In genomic region chrIII:2679362-2679761, ce11 we compare ENCODE assay signal across 3 worm cellular contexts.
A peak's percentile ranks its signal among the peaks of the same experiment; 100 is the strongest.
TF ChIP-seq lines count a peak whose summit lies in the region.

No protein-coding gene starts in this region.

TF ChIP-seq in whole organism, L4 larva, 104 proteins besides CTCF, POLR2A, EP300 and RAD21:
- TF ChIP-seq daf-19 (GFP tag; conservative IDR thresholded peaks at IDR 0.05; lab: Robert Waterston, UW) (no peak), aly-2 (tag; optimal IDR thresholded peaks at IDR 0.05; lab: Kevin White, UChicago) (no peak), set-16 (GFP tag; IDR thresholded peaks at IDR 0.05; lab: Robert Waterston, UW) (peak; percentile 85), F26F4.8 (GFP tag; conservative IDR thresholded peaks at IDR 0.05; lab: Robert Waterston, UW) (peak; percentile 37; the same call in 1 of the 2 replicates), nhr-6 (tag; optimal IDR thresholded peaks at IDR 0.05; lab: Kevin White, UChicago) (no peak), ZK337.2 (GFP tag; IDR thresholded peaks at IDR 0.05; lab: Robert Waterston, UW) (no peak), lin-29 (GFP tag; IDR thresholded peaks at IDR 0.05; lab: Robert Waterston, UW) (no peak), madf-9 (GFP tag; conservative IDR thresholded peaks at IDR 0.05; lab: Robert Waterston, UW) (no peak)

TF ChIP-seq in whole organism, mixed stage, embryonic, 35 proteins besides CTCF, POLR2A, EP300 and RAD21:
- no peak for TF ChIP-seq M03D4.4 (tag; optimal IDR thresholded peaks at IDR 0.05; lab: Kevin White, UChicago)
- peak; percentile 22 for TF ChIP-seq ceh-83 (GFP tag; optimal IDR thresholded peaks at IDR 0.05; lab: Kevin White, UChicago)
- TF ChIP-seq unc-62 (GFP tag; optimal IDR thresholded peaks at IDR 0.05; lab: Kevin White, UChicago), result no peak
- no peak for TF ChIP-seq pha-4 (tag; optimal IDR thresholded peaks at IDR 0.05; lab: Kevin White, UChicago)
- TF ChIP-seq lin-32 (GFP tag; optimal IDR thresholded peaks at IDR 0.05; lab: Kevin White, UChicago), result no peak
- TF ChIP-seq zip-8 (tag; optimal IDR thresholded peaks at IDR 0.05; lab: Kevin White, UChicago), result no peak
- TF ChIP-seq hlh-1 (tag; optimal IDR thresholded peaks at IDR 0.05; lab: Kevin White, UChicago), result no peak
- no peak for TF ChIP-seq bed-3 (GFP tag; optimal IDR thresholded peaks at IDR 0.05; lab: Kevin White, UChicago)

TF ChIP-seq in whole organism, young adult, 124 proteins besides CTCF, POLR2A, EP300 and RAD21:
- TF ChIP-seq rec-8 (tag; optimal IDR thresholded peaks at IDR 0.05; lab: Kevin White, UChicago) (no peak), sea-2 (GFP tag; IDR thresholded peaks at IDR 0.05; lab: Robert Waterston, UW) (no peak), lsy-27 (tag; optimal IDR thresholded peaks at IDR 0.05; lab: Kevin White, UChicago; ENCODE audit: borderline replicate concordance, insufficient read depth) (no peak), K11D2.4 (GFP tag; IDR thresholded peaks at IDR 0.05; lab: Robert Waterston, UW) (0 out of 2 replicates have a peak, but pooled peaks have one; percentile 24), ceh-27 (GFP tag; optimal IDR thresholded peaks at IDR 0.05; lab: Kevin White, UChicago) (no peak), tlf-1 (GFP tag; optimal IDR thresholded peaks at IDR 0.05; lab: Kevin White, UChicago) (no peak), F23B12.7 (tag; optimal IDR thresholded peaks at IDR 0.05; lab: Kevin White, UChicago; ENCODE audit: insufficient read depth) (no peak), F57C9.4 (tag; optimal IDR thresholded peaks at IDR 0.05; lab: Kevin White, UChicago) (no peak), mxl-1 (tag; optimal IDR thresholded peaks at IDR 0.05; lab: Kevin White, UChicago) (no peak), T07F8.4 (tag; optimal IDR thresholded peaks at IDR 0.05; lab: Kevin White, UChicago) (no peak), him-1 (tag; optimal IDR thresholded peaks at IDR 0.05; lab: Kevin White, UChicago) (no peak), cebp-2 (GFP tag; IDR thresholded peaks at IDR 0.05; lab: Robert Waterston, UW) (no peak), ekl-4 (GFP tag; IDR thresholded peaks at IDR 0.05; lab: Robert Waterston, UW) (no peak), lin-26 (GFP tag; IDR thresholded peaks at IDR 0.05; lab: Robert Waterston, UW) (0 out of 2 replicates have a peak, but pooled peaks have one; percentile 50), zfh-2 (GFP tag; conservative IDR thresholded peaks at IDR 0.05; lab: Robert Waterston, UW) (peak; percentile 71; the same call in 1 of the 2 replicates), B0019.2 (GFP tag; conservative IDR thresholded peaks at IDR 0.05; lab: Robert Waterston, UW) (no peak), ceh-58 (GFP tag; IDR thresholded peaks at IDR 0.05; lab: Robert Waterston, UW) (no peak), lsl-1 (GFP tag; optimal IDR thresholded peaks at IDR 0.05; lab: Kevin White, UChicago) (no peak), bed-1 (GFP tag; IDR thresholded peaks at IDR 0.05; lab: Robert Waterston, UW) (0 out of 2 replicates have a peak, but pooled peaks have one; percentile 15), Y56A3A.18 (GFP tag; IDR thresholded peaks at IDR 0.05; lab: Robert Waterston, UW) (no peak), mcd-1 (GFP tag; IDR thresholded peaks at IDR 0.05; lab: Robert Waterston, UW) (0 out of 2 replicates have a peak, but pooled peaks have one; percentile 18), D2030.7 (GFP tag; IDR thresholded peaks at IDR 0.05; lab: Robert Waterston, UW) (no peak), lin-35 (GFP tag; optimal IDR thresholded peaks at IDR 0.05; lab: Kevin White, UChicago) (no peak), ceh-79 (tag; optimal IDR thresholded peaks at IDR 0.05; lab: Kevin White, UChicago) (no peak), aptf-3 (GFP tag; IDR thresholded peaks at IDR 0.05; lab: Robert Waterston, UW) (0 out of 2 replicates have a peak, but pooled peaks have one; percentile 35), pbrm-1 (GFP tag; IDR thresholded peaks at IDR 0.05; lab: Robert Waterston, UW) (no peak), mel-28 (tag; optimal IDR thresholded peaks at IDR 0.05; lab: Kevin White, UChicago; ENCODE audit: borderline replicate concordance) (no peak), F52B5.7 (tag; optimal IDR thresholded peaks at IDR 0.05; lab: Kevin White, UChicago) (no peak)
